Worm (Caenorhabditis elegans) whole organism, L4 larva: ENCODE results near the gene ptr-13.

Experiments used
- F10B5.3 ChIP-seq: sonication (generic microtip); optimal IDR thresholded peaks from 2 replicates; lab custom pipeline; 2016; ENCODE audit warnings: mild to moderate bottlenecking, missing genetic modification characterization, missing compliant biosample characterization
- F26F4.8 ChIP-seq: fragments of 200-800 bp; sonication (Bioruptor generic); conservative IDR thresholded peaks from 2 replicates; pipeline ENCODE4 v1.3.6; 2022; ENCODE audit warnings: missing genetic modification characterization, missing compliant biosample characterization
- F44E2.7 ChIP-seq: fragments of 200-800 bp; sonication (Bioruptor generic); IDR thresholded peaks from 2 replicates; pipeline ENCODE4 v2.1.2; 2022; ENCODE audit warnings: missing genetic modification characterization, missing compliant biosample characterization
- R02D3.7 ChIP-seq: fragments of 150-350 bp; sonication (generic microtip); optimal IDR thresholded peaks from 3 replicates; lab custom pipeline; 2014; ENCODE audit warnings: missing biosample characterization, missing genetic modification characterization
- T20F7.1 ChIP-seq: fragments of 200-800 bp; sonication (Bioruptor generic); optimal IDR thresholded peaks from 2 replicates; lab custom pipeline; 2018; ENCODE audit warnings: mild to moderate bottlenecking, missing genetic modification characterization, missing compliant biosample characterization
- T26A8.4 ChIP-seq: fragments of 200-800 bp; sonication (Bioruptor generic); IDR thresholded peaks from 2 replicates; pipeline ENCODE4 v1.3.6; 2022; ENCODE audit warnings: missing genetic modification characterization, missing compliant biosample characterization
- Y105C5A.15 ChIP-seq: fragments of 200-800 bp; sonication (Bioruptor generic); IDR thresholded peaks from 2 replicates; pipeline ENCODE4 v1.3.6; 2022; ENCODE audit warnings: missing genetic modification characterization, missing compliant biosample characterization
- Y5F2A.4 ChIP-seq: fragments of 200-800 bp; sonication (Bioruptor generic); optimal IDR thresholded peaks from 2 replicates; lab custom pipeline; 2018; ENCODE audit warnings: mild to moderate bottlenecking, missing genetic modification characterization, missing compliant biosample characterization
- ZK337.2 ChIP-seq: fragments of 200-800 bp; sonication (Bioruptor generic); IDR thresholded peaks from 2 replicates; pipeline ENCODE4 v1.3.6; 2022; ENCODE audit warnings: missing genetic modification reagents, missing genetic modification characterization, missing compliant biosample characterization
- aha-1 ChIP-seq: fragments of 150-350 bp; peaks from one replicate; lab custom pipeline; 2014; ENCODE audit warnings: missing biosample characterization, missing genetic modification characterization
- ama-1 ChIP-seq: fragments of 150-350 bp; optimal IDR thresholded peaks from 2 replicates; lab custom pipeline; 2014; ENCODE audit warnings: inconsistent platforms, mixed read lengths
- arid-1 ChIP-seq: fragments of 200-800 bp; sonication (Bioruptor generic); conservative IDR thresholded peaks from 2 replicates; pipeline ENCODE4 v1.3.6; 2022; ENCODE audit warnings: missing genetic modification reagents, missing genetic modification characterization, missing compliant biosample characterization
- attf-4 ChIP-seq: sonication (generic microtip); optimal IDR thresholded peaks from 3 replicates; lab custom pipeline; 2017; ENCODE audit warnings: missing biosample characterization, missing genetic modification characterization
- ceh-28 ChIP-seq: fragments of 150-350 bp; optimal IDR thresholded peaks from 2 replicates; lab custom pipeline; 2014; ENCODE audit warnings: missing biosample characterization, missing genetic modification reagents, missing genetic modification characterization
- ceh-32 ChIP-seq: sonication (generic microtip); optimal IDR thresholded peaks from 2 replicates; lab custom pipeline; 2016; ENCODE audit warnings: mild to moderate bottlenecking, missing genetic modification characterization, missing compliant biosample characterization; ENCODE audit not compliant: poor library complexity
- ces-1 ChIP-seq: fragments of 150-350 bp; sonication (generic microtip); optimal IDR thresholded peaks from 4 replicates; lab custom pipeline; 2014; ENCODE audit warnings: missing biosample characterization, missing genetic modification reagents, missing genetic modification characterization
- cey-2 ChIP-seq: sonication (generic microtip); optimal IDR thresholded peaks from 3 replicates; lab custom pipeline; 2017; ENCODE audit warnings: missing genetic modification characterization, mild to moderate bottlenecking, missing compliant biosample characterization, antibody characterized with exemption, borderline replicate concordance; ENCODE audit not compliant: insufficient read depth
- ctbp-1 ChIP-seq: fragments of 200-800 bp; sonication (Bioruptor generic); IDR thresholded peaks from 2 replicates; pipeline ENCODE4 v1.3.6; 2022; ENCODE audit warnings: missing genetic modification reagents, missing genetic modification characterization, missing compliant biosample characterization
- daf-12 ChIP-seq: fragments of 150-350 bp; optimal IDR thresholded peaks from 2 replicates; lab custom pipeline; 2014; ENCODE audit warnings: missing biosample characterization, missing genetic modification reagents, missing genetic modification characterization
- daf-19 ChIP-seq: fragments of 200-800 bp; sonication (Bioruptor generic); conservative IDR thresholded peaks from 2 replicates; pipeline ENCODE4 v1.3.6; 2022; ENCODE audit warnings: missing genetic modification characterization, missing compliant biosample characterization
- dmd-6 ChIP-seq: fragments of 200-800 bp; sonication (Bioruptor generic); IDR thresholded peaks from 2 replicates; pipeline ENCODE4 v1.3.6; 2022; ENCODE audit warnings: missing genetic modification reagents, missing genetic modification characterization, missing compliant biosample characterization
- dmd-9 ChIP-seq: fragments of 200-800 bp; sonication (Bioruptor generic); IDR thresholded peaks from 2 replicates; pipeline ENCODE4 v1.3.6; 2022; ENCODE audit warnings: missing genetic modification reagents, missing genetic modification characterization, missing compliant biosample characterization
- dpl-1 ChIP-seq: fragments of 150-350 bp; optimal IDR thresholded peaks from 2 replicates; lab custom pipeline; 2014; ENCODE audit warnings: missing biosample characterization, missing genetic modification reagents, missing genetic modification characterization
- duxl-1 ChIP-seq: sonication (generic microtip); optimal IDR thresholded peaks from 2 replicates; lab custom pipeline; 2016; ENCODE audit warnings: mild to moderate bottlenecking, missing genetic modification characterization, moderate library complexity, missing compliant biosample characterization; ENCODE audit not compliant: poor library complexity
- dve-1 ChIP-seq: sonication (generic microtip); optimal IDR thresholded peaks from 2 replicates; lab custom pipeline; 2017; ENCODE audit warnings: antibody characterized with exemption, mild to moderate bottlenecking, missing genetic modification characterization, missing compliant biosample characterization; ENCODE audit not compliant: insufficient read depth
- egl-27 ChIP-seq: sonication (generic microtip); optimal IDR thresholded peaks from 3 replicates; lab custom pipeline; 2017; ENCODE audit warnings: missing biosample characterization, missing genetic modification reagents, missing genetic modification characterization
- fos-1 ChIP-seq: fragments of 150-350 bp; optimal IDR thresholded peaks from 2 replicates; lab custom pipeline; 2014; ENCODE audit warnings: missing biosample characterization, missing genetic modification characterization
- gei-8 ChIP-seq: fragments of 200-800 bp; sonication (Bioruptor generic); optimal IDR thresholded peaks from 2 replicates; lab custom pipeline; 2018; ENCODE audit warnings: mild to moderate bottlenecking, missing genetic modification characterization, missing compliant biosample characterization
- hlh-30 ChIP-seq: sonication (generic microtip); optimal IDR thresholded peaks from 2 replicates; lab custom pipeline; 2017; ENCODE audit warnings: antibody characterized with exemption, mild to moderate bottlenecking, missing genetic modification characterization, missing compliant biosample characterization; ENCODE audit not compliant: insufficient read depth
- jun-1 ChIP-seq: fragments of 150-350 bp; optimal IDR thresholded peaks from 2 replicates; lab custom pipeline; 2014; ENCODE audit warnings: missing biosample characterization, missing genetic modification reagents, missing genetic modification characterization
- lin-13 ChIP-seq: fragments of 150-350 bp; optimal IDR thresholded peaks from 2 replicates; lab custom pipeline; 2014; ENCODE audit warnings: missing biosample characterization, missing genetic modification reagents, missing genetic modification characterization
- lin-15B ChIP-seq: fragments of 150-350 bp; sonication (generic microtip); optimal IDR thresholded peaks from 3 replicates; lab custom pipeline; 2014; ENCODE audit warnings: missing biosample characterization, missing genetic modification characterization
- mes-2 ChIP-seq: sonication (generic microtip); optimal IDR thresholded peaks from 2 replicates; lab custom pipeline; 2016; ENCODE audit warnings: missing genotype, mild to moderate bottlenecking, missing genetic modification characterization, missing compliant biosample characterization; ENCODE audit not compliant: poor library complexity, severe bottlenecking
- mxl-2 ChIP-seq: fragments of 200-800 bp; sonication (Bioruptor generic); conservative IDR thresholded peaks from 2 replicates; pipeline ENCODE4 v1.3.6; 2022; ENCODE audit warnings: missing genetic modification reagents, missing genetic modification characterization, missing compliant biosample characterization
- nhr-102 ChIP-seq: sonication (generic microtip); optimal IDR thresholded peaks from 2 replicates; lab custom pipeline; 2016; ENCODE audit warnings: mild to moderate bottlenecking, missing genetic modification characterization, moderate library complexity, missing compliant biosample characterization
- nhr-11 ChIP-seq: fragments of 150-350 bp; optimal IDR thresholded peaks from 2 replicates; lab custom pipeline; 2014; ENCODE audit warnings: missing biosample characterization, missing genetic modification characterization
- nhr-111 ChIP-seq: fragments of 200-800 bp; sonication (Bioruptor generic); optimal IDR thresholded peaks from 2 replicates; lab custom pipeline; 2018; ENCODE audit warnings: mild to moderate bottlenecking, missing genetic modification characterization, missing compliant biosample characterization
- nhr-28 ChIP-seq: fragments of 150-350 bp; optimal IDR thresholded peaks from 2 replicates; lab custom pipeline; 2014; ENCODE audit warnings: missing biosample characterization, missing genetic modification characterization
- nhr-6 ChIP-seq: fragments of 150-350 bp; optimal IDR thresholded peaks from 2 replicates; lab custom pipeline; 2014; ENCODE audit warnings: missing biosample characterization, missing genetic modification characterization
- nhr-77 ChIP-seq: fragments of 150-350 bp; optimal IDR thresholded peaks from 2 replicates; lab custom pipeline; 2014; ENCODE audit warnings: missing biosample characterization, missing genetic modification characterization
- sdz-12 ChIP-seq: fragments of 200-800 bp; sonication (Bioruptor generic); optimal IDR thresholded peaks from 2 replicates; lab custom pipeline; 2018; ENCODE audit warnings: mild to moderate bottlenecking, missing genetic modification characterization, missing compliant biosample characterization
- snpc-1.2 ChIP-seq: fragments of 200-800 bp; sonication (Bioruptor generic); IDR thresholded peaks from 2 replicates; pipeline ENCODE4 v1.3.6; 2022; ENCODE audit warnings: missing genetic modification reagents, missing genetic modification characterization, missing compliant biosample characterization
- tra-1 ChIP-seq: fragments of 200-800 bp; sonication (Bioruptor generic); IDR thresholded peaks from 2 replicates; pipeline ENCODE4 v1.3.6; 2022; ENCODE audit warnings: missing genetic modification reagents, missing genetic modification characterization, missing compliant biosample characterization
- unc-130 ChIP-seq: sonication (generic microtip); optimal IDR thresholded peaks from 2 replicates; lab custom pipeline; 2016; ENCODE audit warnings: missing genetic modification reagents, missing genetic modification characterization, missing compliant biosample characterization
- zfp-2 ChIP-seq: sonication (generic microtip); optimal IDR thresholded peaks from 2 replicates; lab custom pipeline; 2016; ENCODE audit warnings: mild to moderate bottlenecking, missing genetic modification characterization, missing compliant biosample characterization
- zfp-3 ChIP-seq: fragments of 200-800 bp; sonication (Bioruptor generic); conservative IDR thresholded peaks from 2 replicates; pipeline ENCODE4 v1.3.6; 2022; ENCODE audit warnings: missing genetic modification reagents, missing genetic modification characterization, missing compliant biosample characterization
- ztf-11 ChIP-seq: fragments of 150-350 bp; optimal IDR thresholded peaks from 2 replicates; lab custom pipeline; 2014; ENCODE audit warnings: missing biosample characterization, missing genetic modification characterization

Gene ptr-13

DNA sequence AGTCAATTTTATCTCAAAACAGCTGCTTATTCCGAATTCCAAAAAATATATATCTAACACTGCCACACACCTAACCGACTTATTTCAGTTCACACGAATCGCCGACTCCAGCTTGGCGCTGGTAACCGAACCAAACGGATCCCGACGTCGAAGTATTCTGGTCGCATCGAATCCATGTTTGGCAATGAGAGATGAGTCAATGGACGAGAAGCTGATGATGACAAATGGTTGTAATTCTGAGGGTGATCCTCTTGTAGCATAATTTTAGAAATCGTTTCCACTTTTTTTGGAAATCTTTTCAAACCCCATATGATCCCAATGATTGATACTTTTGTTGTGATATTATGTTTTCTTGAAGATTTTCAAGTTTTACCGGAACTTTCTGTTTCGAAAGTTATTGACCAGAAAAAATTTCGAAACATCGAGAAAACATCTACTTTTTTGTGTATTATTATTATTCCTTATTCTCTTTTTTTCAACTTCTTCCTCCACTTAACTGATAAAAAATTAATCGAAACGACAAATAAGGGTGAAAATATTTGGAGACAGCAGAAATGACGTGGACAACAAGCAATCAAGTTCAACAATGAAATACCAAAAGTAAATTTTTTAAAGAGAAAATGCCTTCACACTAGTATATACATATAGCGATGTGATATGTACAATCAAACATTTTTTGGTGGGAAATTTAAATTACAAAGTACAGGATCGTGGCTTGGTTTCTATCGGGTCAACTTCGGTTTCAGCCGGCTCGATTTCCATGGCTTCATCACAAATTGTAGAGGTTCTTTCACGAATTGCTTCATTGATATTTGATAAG lies 12.2 kb downstream of the ptr-13 start (continued):
- TF ChIP-seq daf-19 (GFP tag; lab: Robert Waterston, UW), result no peak
- peak; percentile 69 for TF ChIP-seq dve-1
- no peak for TF ChIP-seq nhr-111 (GFP tag; lab: Kevin White, UChicago)
- TF ChIP-seq attf-4 (tag; lab: Kevin White, UChicago), result no peak
- TF ChIP-seq tra-1 (GFP tag; lab: Robert Waterston, UW), result peak; percentile 66; the same call in 1 of the 2 replicates
- no peak for TF ChIP-seq ceh-28
- TF ChIP-seq Y105C5A.15 (GFP tag; lab: Robert Waterston, UW), result peak; percentile 73; the same call in 1 of the 2 replicates
- peak; percentile 77; the same call in 1 of the 2 replicates for TF ChIP-seq arid-1 (GFP tag; lab: Robert Waterston, UW)
- no peak for TF ChIP-seq dpl-1 (GFP tag; lab: Kevin White, UChicago)
- TF ChIP-seq mes-2 (tag; lab: Kevin White, UChicago), result peak; percentile 34
- no peak for TF ChIP-seq ama-1 (lab: Kevin White, UChicago)
- TF ChIP-seq F44E2.7 (GFP tag; lab: Robert Waterston, UW), result no peak
- peak; percentile 92 for TF ChIP-seq aha-1 (tag; lab: Kevin White, UChicago)
- TF ChIP-seq ces-1, result no peak
- TF ChIP-seq nhr-77, result peak; percentile 98
- TF ChIP-seq Y5F2A.4 (GFP tag; lab: Kevin White, UChicago), result no peak
- peak; percentile 17 for TF ChIP-seq fos-1 (tag; lab: Kevin White, UChicago)
- TF ChIP-seq lin-13 (GFP tag; lab: Kevin White, UChicago), result no peak
- peak; percentile 42 for TF ChIP-seq dmd-6 (GFP tag; lab: Robert Waterston, UW)
- TF ChIP-seq mxl-2 (GFP tag; lab: Robert Waterston, UW), result 0 out of 2 replicates have a peak, but pooled peaks have one; percentile 46
- no peak for TF ChIP-seq hlh-30 (tag; lab: Kevin White, UChicago)
- TF ChIP-seq lin-15B (tag; lab: Kevin White, UChicago), result no peak
- peak; percentile 59 for TF ChIP-seq T20F7.1 (GFP tag; lab: Kevin White, UChicago)
- no peak for TF ChIP-seq sdz-12 (GFP tag; lab: Kevin White, UChicago)
- TF ChIP-seq egl-27 (tag; lab: Kevin White, UChicago), result no peak
- TF ChIP-seq ctbp-1 (GFP tag; lab: Robert Waterston, UW), result 0 out of 2 replicates have a peak, but pooled peaks have one; percentile 10
- no peak for TF ChIP-seq F10B5.3 (tag; lab: Kevin White, UChicago)
- TF ChIP-seq zfp-3 (GFP tag; lab: Robert Waterston, UW), result peak; percentile 89; the same call in 1 of the 2 replicates
- no peak for TF ChIP-seq R02D3.7 (tag; lab: Kevin White, UChicago)
- TF ChIP-seq ztf-11 (tag; lab: Kevin White, UChicago), result no peak
- no peak for TF ChIP-seq zfp-2 (tag; lab: Kevin White, UChicago)
- TF ChIP-seq jun-1 (tag; lab: Kevin White, UChicago), result peak; percentile 43
- TF ChIP-seq gei-8 (GFP tag; lab: Kevin White, UChicago), result peak; percentile 36
- TF ChIP-seq nhr-102, result peak; percentile 88
- 0 out of 2 replicates have a peak, but pooled peaks have one; percentile 40 for TF ChIP-seq F26F4.8 (GFP tag; lab: Robert Waterston, UW)
- no peak for TF ChIP-seq nhr-6 (tag; lab: Kevin White, UChicago)
- TF ChIP-seq cey-2 (tag; lab: Kevin White, UChicago), result no peak
- TF ChIP-seq nhr-28 (tag; lab: Kevin White, UChicago), result no peak
- no peak for TF ChIP-seq ceh-32 (tag; lab: Kevin White, UChicago)
- TF ChIP-seq unc-130 (GFP tag; lab: Kevin White, UChicago), result no peak
- TF ChIP-seq duxl-1 (tag; lab: Kevin White, UChicago), result no peak
- no peak for TF ChIP-seq nhr-11
- TF ChIP-seq ZK337.2 (GFP tag; lab: Robert Waterston, UW), result no peak
- 0 out of 2 replicates have a peak, but pooled peaks have one; percentile 31 for TF ChIP-seq snpc-1.2
- no peak for TF ChIP-seq daf-12
- no peak for TF ChIP-seq dmd-9
- TF ChIP-seq T26A8.4 (GFP tag; lab: Robert Waterston, UW), result peak; percentile 91
